Fruit fly (Drosophila melanogaster): ENCODE data around the gene Xport-A.
A peak's percentile ranks its signal among the peaks of the same experiment; 100 is the strongest.

Gene Xport-A

dm6 chr3R:19935777-19936125, 20.5 kb upstream of the Xport-A start (continued):
- TF ChIP-seq CG13123 (GFP tag; optimal IDR thresholded peaks at IDR 0.05): no peak
- TF ChIP-seq CG15479 (GFP tag; optimal IDR thresholded peaks at IDR 0.05): peak; percentile 12
- peak; percentile 92 for TF ChIP-seq gcm (GFP tag; optimal IDR thresholded peaks at IDR 0.05)
- no peak for TF ChIP-seq CG15269 (tag; optimal IDR thresholded peaks at IDR 0.05)
- no peak for TF ChIP-seq pb (GFP tag; optimal IDR thresholded peaks at IDR 0.05)
- TF ChIP-seq pnt (GFP tag; optimal IDR thresholded peaks at IDR 0.05): no peak
- no peak for TF ChIP-seq GATAe (GFP tag; conservative IDR thresholded peaks at IDR 0.05)
- TF ChIP-seq CG32772 (GFP tag; IDR thresholded peaks at IDR 0.05): no peak
- TF ChIP-seq Fer2 (tag; optimal IDR thresholded peaks at IDR 0.05): no peak
- peak; percentile 83; the same call in 2 of the 3 replicates for TF ChIP-seq CG2199 (GFP tag; IDR thresholded peaks at IDR 0.05)
- TF ChIP-seq grau (tag; optimal IDR thresholded peaks at IDR 0.05): no peak
- no peak for TF ChIP-seq CG8765 (GFP tag; IDR thresholded peaks at IDR 0.05)
- no peak for TF ChIP-seq CG13296 (GFP tag; optimal IDR thresholded peaks at IDR 0.05)
- TF ChIP-seq tna (GFP tag; IDR thresholded peaks at IDR 0.05; ENCODE audit: partially characterized antibody): no peak
- peak; percentile 45 for TF ChIP-seq pros (GFP tag; optimal IDR thresholded peaks at IDR 0.05)

dm6 chr3R:19934840-19935776, 19.9 kb upstream of the Xport-A start, which contains the start of gene mira:
Gene mira (minus strand): TSS chr3R:19935120.
- TF ChIP-seq sisA (GFP tag; IDR thresholded peaks at IDR 0.05) (no peak), CG12104 (GFP tag; optimal IDR thresholded peaks at IDR 0.05) (no peak), CG4424 (GFP tag; optimal IDR thresholded peaks at IDR 0.05) (no peak), grau (tag; optimal IDR thresholded peaks at IDR 0.05) (peak; percentile 14), CG15514 (GFP tag; optimal IDR thresholded peaks at IDR 0.05) (no peak), CG10565 (GFP tag; optimal IDR thresholded peaks at IDR 0.05) (no peak), B-H2 (GFP tag; optimal IDR thresholded peaks at IDR 0.05) (no peak), CG8281 (tag; optimal IDR thresholded peaks at IDR 0.05) (no peak), sens (GFP tag) (no peak), jing (GFP tag; optimal IDR thresholded peaks at IDR 0.05) (no peak), bigmax (GFP tag; optimal IDR thresholded peaks at IDR 0.05) (no peak), Jarid2 (GFP tag; optimal IDR thresholded peaks at IDR 0.05) (peak; percentile 10), Rfx (GFP tag; IDR thresholded peaks at IDR 0.05) (no peak), CG2202 (tag; optimal IDR thresholded peaks at IDR 0.05) (no peak), bab2 (GFP tag; optimal IDR thresholded peaks at IDR 0.05) (no peak), CG3995 (GFP tag; optimal IDR thresholded peaks at IDR 0.05) (no peak), Poxn (GFP tag; IDR thresholded peaks at IDR 0.05) (no peak), nerfin-1 (tag; optimal IDR thresholded peaks at IDR 0.05) (peak; percentile 22), CG14710 (tag; optimal IDR thresholded peaks at IDR 0.05) (peak; percentile 38), cas (GFP tag; IDR thresholded peaks at IDR 0.05) (no peak), CG9817 (tag; optimal IDR thresholded peaks at IDR 0.05) (no peak), zf30C (GFP tag; optimal IDR thresholded peaks at IDR 0.05) (no peak), oc (tag; optimal IDR thresholded peaks at IDR 0.05) (no peak), CG16815 (GFP tag; optimal IDR thresholded peaks at IDR 0.05) (peak; percentile 38), ssp (GFP tag; IDR thresholded peaks at IDR 0.05) (no peak), CG7556 (GFP tag; optimal IDR thresholded peaks at IDR 0.05) (peak; percentile 34), Sox100B (GFP tag; optimal IDR thresholded peaks at IDR 0.05) (no peak), CG6272 (GFP tag; IDR thresholded peaks at IDR 0.05) (no peak), lilli (GFP tag; optimal IDR thresholded peaks at IDR 0.05) (no peak), CG5245 (GFP tag; optimal IDR thresholded peaks at IDR 0.05) (no peak), Antp (GFP tag; optimal IDR thresholded peaks at IDR 0.05) (no peak), sd (tag; optimal IDR thresholded peaks at IDR 0.05) (peak; percentile 36), CG31441 (GFP tag; IDR thresholded peaks at IDR 0.05) (0 out of 2 replicates have a peak, but pooled peaks have one; percentile 28), CG34376 (GFP tag; optimal IDR thresholded peaks at IDR 0.05) (no peak), twi (tag; optimal IDR thresholded peaks at IDR 0.05) (peak; percentile 83)

Measured in whole organism, embryonic.